Fruit fly (Drosophila melanogaster): Measurements from ENCODE around the gene pie.

The pie gene

DNA sequence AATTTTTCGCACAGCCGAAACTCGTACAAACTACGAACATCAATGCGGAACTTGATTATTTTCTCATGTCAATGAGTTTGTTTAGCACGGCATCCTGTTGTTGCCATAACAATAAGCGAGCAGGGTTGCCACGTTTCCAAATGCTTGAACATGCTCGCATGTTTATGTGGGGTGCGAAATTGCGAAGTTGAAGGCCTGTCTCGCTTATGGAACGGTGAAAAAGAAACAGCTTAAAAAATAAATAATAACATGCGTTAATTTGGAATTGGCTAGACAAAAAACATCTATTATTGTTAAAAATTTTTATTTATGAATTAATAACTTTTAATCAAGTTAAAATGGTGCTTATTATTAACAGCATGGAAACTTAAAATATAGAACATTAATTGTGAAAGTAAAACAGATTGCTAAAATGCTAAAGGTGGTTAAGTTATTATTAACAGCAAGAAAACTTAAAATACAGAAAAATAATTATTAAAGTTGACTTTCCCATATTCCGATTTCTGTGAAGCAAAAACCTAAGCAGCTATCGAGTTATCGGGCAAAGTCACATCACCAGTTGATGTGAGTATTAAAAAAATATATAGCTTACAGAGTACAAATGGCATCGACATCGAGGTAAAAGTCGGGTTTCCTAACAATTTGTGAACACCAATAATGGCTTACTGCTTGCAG, 8.4 kb upstream of the pie start, which contains the start of the genes Bug22 and TfIIB (continued):
- TF ChIP-seq CG15269 (tag; optimal IDR thresholded peaks at IDR 0.05): no peak
- peak; percentile 84 for TF ChIP-seq CG17802 (tag; optimal IDR thresholded peaks at IDR 0.05)
- no peak for TF ChIP-seq abd-A (tag; optimal IDR thresholded peaks at IDR 0.05)
- peak; percentile 78 for TF ChIP-seq CG8290 (GFP tag; optimal IDR thresholded peaks at IDR 0.05)
- peak; percentile 90 to 92 for TF ChIP-seq CG8290 (tag; optimal IDR thresholded peaks at IDR 0.05)
- TF ChIP-seq kah (GFP tag; optimal IDR thresholded peaks at IDR 0.05): no peak
- TF ChIP-seq Meics (GFP tag; optimal IDR thresholded peaks at IDR 0.05): peak; percentile 74
- TF ChIP-seq CG10462 (GFP tag; optimal IDR thresholded peaks at IDR 0.05): peak; percentile 37
- no peak for TF ChIP-seq CG12071 (GFP tag; optimal IDR thresholded peaks at IDR 0.05)
- TF ChIP-seq Hr3 (GFP tag; optimal IDR thresholded peaks at IDR 0.05): peak; percentile 73
- TF ChIP-seq CG34422 (GFP tag; IDR thresholded peaks at IDR 0.05): peak; percentile 72
- peak; percentile 6 for TF ChIP-seq Dp (GFP tag; optimal IDR thresholded peaks at IDR 0.05)
- peak; percentile 63 for TF ChIP-seq onecut (GFP tag; IDR thresholded peaks at IDR 0.05)
- no peak for TF ChIP-seq usp (GFP tag; optimal IDR thresholded peaks at IDR 0.05)
- TF ChIP-seq CG10979 (tag; optimal IDR thresholded peaks at IDR 0.05): peak; percentile 42
- TF ChIP-seq CG4854 (GFP tag; optimal IDR thresholded peaks at IDR 0.05): peak; percentile 51
- no peak for TF ChIP-seq CG13894 (tag; optimal IDR thresholded peaks at IDR 0.05)
- peak; percentile 34 for TF ChIP-seq YL-1 (GFP tag; optimal IDR thresholded peaks at IDR 0.05)
- no peak for TF ChIP-seq pros (GFP tag; optimal IDR thresholded peaks at IDR 0.05)
- peak; percentile 45 for TF ChIP-seq CG8388 (GFP tag; optimal IDR thresholded peaks at IDR 0.05)
- TF ChIP-seq PHDP (tag; optimal IDR thresholded peaks at IDR 0.05): peak; percentile 73
- no peak for TF ChIP-seq Lim3 (GFP tag; IDR thresholded peaks at IDR 0.05)
- no peak for TF ChIP-seq Neu2 (GFP tag; optimal IDR thresholded peaks at IDR 0.05; ENCODE audit: borderline replicate concordance)
- TF ChIP-seq CG2202 (tag; optimal IDR thresholded peaks at IDR 0.05): peak; percentile 21
- peak; percentile 83 for TF ChIP-seq Xbp1 (GFP tag; optimal IDR thresholded peaks at IDR 0.05)
- TF ChIP-seq schlank (tag; optimal IDR thresholded peaks at IDR 0.05): peak; percentile 33
- TF ChIP-seq Camta (GFP tag; optimal IDR thresholded peaks at IDR 0.05): peak; percentile 53
- peak; percentile 62 for TF ChIP-seq CG14667 (GFP tag; IDR thresholded peaks at IDR 0.05)
- TF ChIP-seq CG14860 (GFP tag; IDR thresholded peaks at IDR 0.05; ENCODE audit: partially characterized antibody): 0 out of 3 replicates have a peak, but pooled peaks have one; percentile 49
- TF ChIP-seq mam (GFP tag; optimal IDR thresholded peaks at IDR 0.05): peak; percentile 77
- peak in 1 of 2 experiments; percentile 56 for TF ChIP-seq bsh (GFP tag; optimal IDR thresholded peaks at IDR 0.05)
- peak; percentile 27 for TF ChIP-seq Bdp1 (GFP tag; optimal IDR thresholded peaks at IDR 0.05)
- TF ChIP-seq Ets97D (GFP tag; optimal IDR thresholded peaks at IDR 0.05): peak; percentile 70
- no peak for TF ChIP-seq ac (GFP tag; optimal IDR thresholded peaks at IDR 0.05)
- TF ChIP-seq CG33557 (GFP tag; optimal IDR thresholded peaks at IDR 0.05): peak; percentile 26
- TF ChIP-seq Myb (GFP tag; optimal IDR thresholded peaks at IDR 0.05): peak; percentile 20
- TF ChIP-seq Eip74EF (GFP tag; optimal IDR thresholded peaks at IDR 0.05): peak in 1 of 2 experiments; percentile 56
- TF ChIP-seq CG13424 (tag; optimal IDR thresholded peaks at IDR 0.05): peak; percentile 74
- TF ChIP-seq pan (optimal IDR thresholded peaks at IDR 0.05): no peak
- TF ChIP-seq pan (GFP tag; optimal IDR thresholded peaks at IDR 0.05 in 1 of 2, IDR thresholded peaks at IDR 0.05 in 1 of 2): peak in 1 of 2 experiments; percentile 76
- peak; percentile 80 for TF ChIP-seq CG17829 (tag; optimal IDR thresholded peaks at IDR 0.05)
- TF ChIP-seq CG16813 (GFP tag; IDR thresholded peaks at IDR 0.05; ENCODE audit: partially characterized antibody): 0 out of 3 replicates have a peak, but pooled peaks have one; percentile 36
- no peak for TF ChIP-seq CTCF (GFP tag; optimal IDR thresholded peaks at IDR 0.05)
- TF ChIP-seq Rfx (GFP tag; IDR thresholded peaks at IDR 0.05): peak; percentile 91
- TF ChIP-seq sd (tag; optimal IDR thresholded peaks at IDR 0.05): no peak
- peak; percentile 52 for TF ChIP-seq ems (GFP tag; optimal IDR thresholded peaks at IDR 0.05)
- TF ChIP-seq Optix (GFP tag; IDR thresholded peaks at IDR 0.05): peak; percentile 60; the same call in 1 of the 3 replicates
- TF ChIP-seq pzg (GFP tag; optimal IDR thresholded peaks at IDR 0.05): peak; percentile 53
- TF ChIP-seq Med (GFP tag): peak; percentile 94
- TF ChIP-seq Fer1 (GFP tag; optimal IDR thresholded peaks at IDR 0.05): peak; percentile 47
